Fruit fly (Drosophila melanogaster) whole organism, prepupa: ENCODE results near the gene Tcs6.

Experiments
- Blimp-1 ChIP-seq: fragments of 200-800 bp; sonication (Bioruptor generic); optimal IDR thresholded peaks from 3 replicates; lab custom pipeline; 2017; ENCODE audit warnings: missing biosample characterization, missing genetic modification characterization, mild to moderate bottlenecking, moderate library complexity, missing genetic modification reagents
- CG10631 ChIP-seq: fragments of 200-800 bp; sonication (Bioruptor generic); optimal IDR thresholded peaks from 2 replicates; lab custom pipeline; 2016; ENCODE audit warnings: missing biosample characterization, missing genetic modification characterization
- CG10669 ChIP-seq: fragments of 200-800 bp; sonication (Bioruptor generic); optimal IDR thresholded peaks from 3 replicates; lab custom pipeline; 2018; ENCODE audit warnings: missing biosample characterization, mild to moderate bottlenecking, missing genetic modification characterization, moderate library complexity
- CG11762 ChIP-seq: fragments of 200-800 bp; sonication (Bioruptor generic); optimal IDR thresholded peaks from 3 replicates; lab custom pipeline; 2016; ENCODE audit warnings: missing biosample characterization, missing genetic modification characterization; ENCODE audit not compliant: insufficient read depth
- CG15336 ChIP-seq: fragments of 200-800 bp; sonication (Bioruptor generic); IDR thresholded peaks from 2 replicates; pipeline ENCODE4 v1.3.6; 2022; ENCODE audit warnings: missing biosample characterization, missing genetic modification characterization
- CG1621 ChIP-seq: fragments of 200-800 bp; sonication (Bioruptor generic); optimal IDR thresholded peaks from 3 replicates; lab custom pipeline; 2018; ENCODE audit warnings: missing biosample characterization, mild to moderate bottlenecking, missing genetic modification characterization
- CG3032 ChIP-seq: fragments of 200-800 bp; optimal IDR thresholded peaks from 2 replicates; lab custom pipeline; 2019; ENCODE audit warnings: missing biosample characterization, mild to moderate bottlenecking, missing genetic modification characterization, moderate library complexity
- CG31627 ChIP-seq: fragments of 200-800 bp; sonication (Bioruptor generic); optimal IDR thresholded peaks from 3 replicates; lab custom pipeline; 2016; ENCODE audit warnings: missing biosample characterization, missing genetic modification characterization
- CG32006 ChIP-seq: fragments of 200-800 bp; sonication (Bioruptor generic); optimal IDR thresholded peaks from 3 replicates; lab custom pipeline; 2017; ENCODE audit warnings: missing biosample characterization, mild to moderate bottlenecking, missing genetic modification characterization
- CG3919 ChIP-seq: fragments of 200-800 bp; sonication (Bioruptor generic); optimal IDR thresholded peaks from 3 replicates; lab custom pipeline; 2016; ENCODE audit warnings: missing biosample characterization, missing genetic modification characterization
- CG4318 ChIP-seq: fragments of 200-800 bp; sonication (Bioruptor generic); optimal IDR thresholded peaks from 3 replicates; lab custom pipeline; 2017; ENCODE audit warnings: missing biosample characterization, mild to moderate bottlenecking, missing genetic modification characterization
- CG6163 ChIP-seq: fragments of 200-800 bp; sonication (Bioruptor generic); IDR thresholded peaks from 3 replicates; pipeline ENCODE4 v1.3.6; 2022; ENCODE audit warnings: missing biosample characterization, missing genetic modification characterization
- CG6792 ChIP-seq: fragments of 200-800 bp; sonication (Bioruptor generic); optimal IDR thresholded peaks from 3 replicates; lab custom pipeline; 2016; ENCODE audit warnings: missing biosample characterization, missing genetic modification characterization
- CG6808 ChIP-seq: fragments of 200-800 bp; sonication (Bioruptor generic); optimal IDR thresholded peaks from 3 replicates; lab custom pipeline; 2017; ENCODE audit warnings: missing biosample characterization, missing genetic modification characterization, mild to moderate bottlenecking, moderate library complexity, missing genetic modification reagents
- CG6854 ChIP-seq: fragments of 200-800 bp; sonication (Bioruptor generic); optimal IDR thresholded peaks from 2 replicates; lab custom pipeline; 2017; ENCODE audit warnings: missing biosample characterization, mild to moderate bottlenecking, missing genetic modification characterization
- CG7368 ChIP-seq: fragments of 200-800 bp; sonication (Bioruptor generic); optimal IDR thresholded peaks from 3 replicates; lab custom pipeline; 2016; ENCODE audit warnings: missing biosample characterization, missing genetic modification characterization
- CG8319 ChIP-seq: fragments of 200-800 bp; sonication (Bioruptor generic); optimal IDR thresholded peaks from 3 replicates; lab custom pipeline; 2016; ENCODE audit warnings: missing biosample characterization, missing genetic modification characterization
- CG9139 ChIP-seq: fragments of 200-800 bp; sonication (Bioruptor generic); optimal IDR thresholded peaks from 3 replicates; lab custom pipeline; 2017; ENCODE audit warnings: missing biosample characterization, mild to moderate bottlenecking, missing genetic modification characterization
- Eip75B ChIP-seq: fragments of 200-800 bp; sonication (Bioruptor generic); optimal IDR thresholded peaks from 3 replicates; lab custom pipeline; 2016; ENCODE audit warnings: missing biosample characterization, missing genetic modification characterization
- Eip78C ChIP-seq: fragments of 200-800 bp; sonication (Bioruptor generic); peaks from one replicate; lab custom pipeline; 2016; ENCODE audit warnings: missing biosample characterization, missing genetic modification characterization
- Eip93F ChIP-seq: fragments of 200-800 bp; sonication (Bioruptor generic); optimal IDR thresholded peaks from 2 replicates; lab custom pipeline; 2016; ENCODE audit warnings: missing biosample characterization, mild to moderate bottlenecking, missing genetic modification characterization
- Ets21C ChIP-seq: fragments of 200-800 bp; sonication (Bioruptor generic); optimal IDR thresholded peaks from 3 replicates; lab custom pipeline; 2016; ENCODE audit warnings: missing biosample characterization, missing genetic modification characterization
- Ets96B ChIP-seq: fragments of 200-800 bp; optimal IDR thresholded peaks from 2 replicates; lab custom pipeline; 2019; ENCODE audit warnings: missing biosample characterization, mild to moderate bottlenecking, missing genetic modification characterization, moderate library complexity
- Hr39 ChIP-seq: fragments of 200-800 bp; sonication (Bioruptor generic); optimal IDR thresholded peaks from 2 replicates; lab custom pipeline; 2016; ENCODE audit warnings: missing biosample characterization, missing genetic modification characterization
- Lpt ChIP-seq: fragments of 200-800 bp; sonication (Bioruptor generic); optimal IDR thresholded peaks from 3 replicates; lab custom pipeline; 2016; ENCODE audit warnings: missing biosample characterization, missing genetic modification characterization
- Sox102F ChIP-seq: fragments of 200-800 bp; sonication (Bioruptor generic); optimal IDR thresholded peaks from 2 replicates; lab custom pipeline; 2016; ENCODE audit warnings: missing biosample characterization, mild to moderate bottlenecking, missing genetic modification characterization
- Sox14 ChIP-seq: fragments of 200-800 bp; sonication (Bioruptor generic); optimal IDR thresholded peaks from 3 replicates; lab custom pipeline; 2016; ENCODE audit warnings: missing biosample characterization, missing genetic modification characterization
- cyc ChIP-seq: fragments of 200-800 bp; sonication (Bioruptor generic); optimal IDR thresholded peaks from 3 replicates; lab custom pipeline; 2016; ENCODE audit warnings: missing biosample characterization, missing genetic modification characterization
- dsx ChIP-seq: fragments of 200-800 bp; optimal IDR thresholded peaks from 3 replicates; lab custom pipeline; 2019; ENCODE audit warnings: missing biosample characterization, mild to moderate bottlenecking, missing genetic modification characterization, moderate library complexity; ENCODE audit not compliant: poor library complexity, severe bottlenecking
- fd59A ChIP-seq: fragments of 200-800 bp; sonication (Bioruptor generic); optimal IDR thresholded peaks from 2 replicates; lab custom pipeline; 2017; ENCODE audit warnings: missing biosample characterization, mild to moderate bottlenecking, missing genetic modification characterization, missing genetic modification reagents
- fd85E ChIP-seq: fragments of 200-800 bp; sonication (Bioruptor generic); optimal IDR thresholded peaks from 3 replicates; lab custom pipeline; 2016; ENCODE audit warnings: missing biosample characterization, missing genetic modification characterization
- fkh ChIP-seq: fragments of 200-800 bp; sonication (Bioruptor generic); optimal IDR thresholded peaks from 3 replicates; lab custom pipeline; 2017; ENCODE audit warnings: missing biosample characterization, mild to moderate bottlenecking, missing genetic modification characterization, moderate library complexity
- lz ChIP-seq: fragments of 200-800 bp; sonication (Bioruptor generic); optimal IDR thresholded peaks from 3 replicates; lab custom pipeline; 2016; ENCODE audit warnings: missing biosample characterization, missing genetic modification characterization
- net ChIP-seq: fragments of 200-800 bp; sonication (Bioruptor generic); optimal IDR thresholded peaks from 3 replicates; lab custom pipeline; 2016; ENCODE audit warnings: missing biosample characterization, missing genetic modification characterization
- spab ChIP-seq: fragments of 200-800 bp; sonication (Bioruptor generic); optimal IDR thresholded peaks from 2 replicates; lab custom pipeline; 2017; ENCODE audit warnings: missing biosample characterization, mild to moderate bottlenecking, missing genetic modification characterization, missing genetic modification reagents
- ss ChIP-seq, 2 experiments: fragments of 200-800 bp; sonication (Bioruptor generic); optimal IDR thresholded peaks; 2 replicates in 1 of 2; 3 replicates in 1 of 2; lab custom pipeline; 2017 to 2018; ENCODE audit warnings: mild to moderate bottlenecking in 2 of 2, missing biosample characterization in 2 of 2, missing genetic modification characterization in 2 of 2, moderate library complexity in 1 of 2
- svp ChIP-seq: fragments of 200-800 bp; sonication (Bioruptor generic); peaks from one replicate; lab custom pipeline; 2016; ENCODE audit warnings: missing biosample characterization, missing genetic modification characterization
- vri ChIP-seq: fragments of 200-800 bp; sonication (Bioruptor generic); optimal IDR thresholded peaks from 3 replicates; lab custom pipeline; 2016; ENCODE audit warnings: missing biosample characterization, mild to moderate bottlenecking, missing genetic modification characterization

The Tcs6 gene

dm6 chr3R:26012288-26012687 lies 45.7 kb downstream of the Tcs6 start:
- TF ChIP-seq CG9139 (GFP tag; lab: Kevin White, UChicago) (no peak), svp (GFP tag; lab: Kevin White, UChicago) (peak; percentile 36)

DNA sequence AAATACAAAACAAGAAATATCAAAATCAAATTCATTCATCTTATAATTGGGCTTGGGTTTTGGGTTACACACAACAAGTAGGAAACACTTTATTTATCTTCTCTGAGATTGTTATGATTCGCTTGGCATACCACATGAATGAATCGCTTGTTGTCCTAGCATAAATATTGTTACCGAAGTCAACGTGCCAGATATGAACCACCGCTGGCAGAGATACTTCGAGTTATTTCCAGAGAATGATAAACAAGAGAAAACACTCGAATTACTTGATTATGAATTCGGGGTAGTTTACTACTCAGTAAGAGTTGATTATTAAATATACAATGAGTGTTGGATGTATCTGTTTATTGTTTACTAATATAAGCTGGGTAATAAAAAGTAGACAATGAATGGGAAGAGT lies 46.5 kb downstream of the Tcs6 start:
- no peak for TF ChIP-seq CG4318 (GFP tag; lab: Kevin White, UChicago)
- TF ChIP-seq svp (GFP tag; lab: Kevin White, UChicago), result peak; percentile 32
- TF ChIP-seq Eip93F (GFP tag; lab: Kevin White, UChicago), result no peak
- TF ChIP-seq CG6854 (GFP tag; lab: Kevin White, UChicago), result no peak
- no peak for TF ChIP-seq CG6792
- TF ChIP-seq spab (GFP tag; lab: Kevin White, UChicago), result no peak
- no peak for TF ChIP-seq cyc (GFP tag; lab: Kevin White, UChicago)
- no peak for TF ChIP-seq Hr39 (GFP tag; lab: Kevin White, UChicago)
- TF ChIP-seq CG6163 (GFP tag; lab: Robert Waterston, UW), result no peak
- no peak for TF ChIP-seq fd59A
- no peak for TF ChIP-seq CG15336 (GFP tag; lab: Robert Waterston, UW)
- no peak for TF ChIP-seq CG9139 (GFP tag; lab: Kevin White, UChicago)
- TF ChIP-seq fkh (GFP tag; lab: Kevin White, UChicago), result peak; percentile 94
- TF ChIP-seq Blimp-1 (GFP tag; lab: Kevin White, UChicago), result no peak
- no peak for TF ChIP-seq CG10669
- TF ChIP-seq Eip78C (GFP tag; lab: Kevin White, UChicago), result peak; percentile 60
- TF ChIP-seq dsx (GFP tag; lab: Kevin White, UChicago), result no peak
- no peak for TF ChIP-seq CG3032
- no peak for TF ChIP-seq CG3919 (GFP tag; lab: Kevin White, UChicago)
- TF ChIP-seq CG10631 (GFP tag; lab: Kevin White, UChicago), result no peak

DNA sequence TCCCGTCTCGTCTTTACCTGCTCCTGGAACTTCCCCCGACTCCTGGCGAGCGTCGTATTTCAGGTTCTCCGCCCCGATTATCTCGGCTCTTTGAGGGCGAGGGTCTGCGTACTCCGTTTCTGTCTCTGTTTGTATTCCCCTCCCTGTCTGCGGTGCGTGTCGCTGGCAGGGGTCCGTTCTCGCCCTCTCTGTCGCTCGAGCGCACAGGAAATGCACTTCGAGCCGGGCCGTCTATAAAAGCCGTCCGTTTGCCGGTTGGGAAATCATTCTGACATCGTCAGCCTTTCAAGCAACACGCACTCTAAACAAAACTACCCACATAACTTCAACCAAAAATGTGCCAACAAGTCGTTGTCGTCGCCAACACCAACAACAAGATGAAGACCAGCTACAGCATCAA lies 47.4 kb downstream of the Tcs6 start:
- TF ChIP-seq Blimp-1 (GFP tag; lab: Kevin White, UChicago) (no peak), cyc (GFP tag; lab: Kevin White, UChicago) (no peak), fkh (GFP tag; lab: Kevin White, UChicago) (peak; percentile 37), net (GFP tag; lab: Kevin White, UChicago) (peak; percentile 13), CG3919 (GFP tag; lab: Kevin White, UChicago) (no peak), CG8319 (GFP tag; lab: Kevin White, UChicago) (no peak), spab (GFP tag; lab: Kevin White, UChicago) (no peak), CG1621 (tag; lab: Kevin White, UChicago) (peak; percentile 27), CG6808 (peak; percentile 25), CG7368 (no peak), CG11762 (GFP tag; lab: Kevin White, UChicago) (no peak), vri (GFP tag; lab: Kevin White, UChicago) (peak; percentile 19), svp (GFP tag; lab: Kevin White, UChicago) (peak; percentile 44), Eip75B (no peak), Eip93F (GFP tag; lab: Kevin White, UChicago) (no peak), CG32006 (GFP tag; lab: Kevin White, UChicago) (no peak), Sox102F (GFP tag; lab: Kevin White, UChicago) (peak; percentile 33), Ets96B (tag; lab: Kevin White, UChicago) (no peak), CG10631 (GFP tag; lab: Kevin White, UChicago) (no peak), Lpt (GFP tag; lab: Kevin White, UChicago) (no peak), lz (GFP tag; lab: Kevin White, UChicago) (no peak), CG15336 (GFP tag; lab: Robert Waterston, UW) (no peak), fd85E (GFP tag; lab: Kevin White, UChicago) (no peak), CG6854 (GFP tag; lab: Kevin White, UChicago) (peak; percentile 59), CG3032 (no peak), fd59A (no peak), ss (GFP tag; optimal IDR thresholded peaks at IDR 0.05; lab: Kevin White, UChicago) (peak; percentile 36 to 86), Ets21C (GFP tag; lab: Kevin White, UChicago) (no peak), CG31627 (no peak), dsx (GFP tag; lab: Kevin White, UChicago) (peak; percentile 17), Sox14 (no peak)
